Worm (Caenorhabditis elegans): ENCODE results near the gene Y53G8B.1.

Y53G8B.1 gene

ce11 chrIII:3152848-3153247 lies 23.8 kb downstream of the Y53G8B.1 start, which contains the start of gene C44B11.6:
C44B11.6 (plus strand) TSS chrIII:3153148.
- TF ChIP-seq madf-6 (GFP tag; IDR thresholded peaks at IDR 0.05) (no peak), F49E8.2 (tag; optimal IDR thresholded peaks at IDR 0.05; ENCODE audit: insufficient read depth) (no peak), F23B12.7 (tag; optimal IDR thresholded peaks at IDR 0.05; ENCODE audit: insufficient read depth) (no peak), attf-6 (GFP tag; IDR thresholded peaks at IDR 0.05) (no peak), F57C9.4 (tag; optimal IDR thresholded peaks at IDR 0.05) (no peak)

DNA sequence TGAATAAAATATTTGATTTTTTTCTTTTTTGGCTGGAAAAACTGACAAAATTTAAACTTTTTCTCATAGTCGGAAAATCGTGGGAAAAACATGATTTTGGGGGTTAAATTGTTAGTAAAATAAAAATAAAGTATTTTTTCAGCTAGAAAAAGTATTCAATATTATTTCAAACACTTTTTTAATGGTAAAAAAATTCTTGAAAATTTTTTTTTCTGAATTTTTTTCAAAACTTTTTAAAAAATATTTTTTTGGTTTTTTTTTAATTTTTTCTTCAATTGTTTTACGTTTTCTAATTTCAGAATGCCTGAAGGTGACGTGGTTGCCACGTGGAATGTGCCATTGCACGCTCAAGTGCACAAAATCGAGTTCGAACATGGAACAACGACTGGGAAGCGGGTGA lies 25.9 kb downstream of the Y53G8B.1 start, which contains the start of gene C44B11.1:
C44B11.1 (plus strand) TSS at position 301 of the 400 bp plus-strand sequence.
- TF ChIP-seq rec-8 (tag; optimal IDR thresholded peaks at IDR 0.05) = no peak
- TF ChIP-seq ztf-3 (GFP tag; optimal IDR thresholded peaks at IDR 0.05) = no peak
- TF ChIP-seq ztf-22 (GFP tag; optimal IDR thresholded peaks at IDR 0.05) = no peak
- TF ChIP-seq athp-1 (tag; optimal IDR thresholded peaks at IDR 0.05) = no peak
- no peak for TF ChIP-seq hlh-12 (tag; optimal IDR thresholded peaks at IDR 0.05)

- no peak for TF ChIP-seq ceh-100 (GFP tag; IDR thresholded peaks at IDR 0.05)
- TF ChIP-seq Y95B8A.8 (GFP tag; IDR thresholded peaks at IDR 0.05) = no peak
Measured at ce11 chrIII:3160490-3160889, 31.4 kb downstream of the Y53G8B.1 start.

- TF ChIP-seq C17E4.6 (GFP tag; IDR thresholded peaks at IDR 0.05) (no peak), hmg-1.2 (GFP tag; IDR thresholded peaks at IDR 0.05) (peak; percentile 55; the same call in 1 of the 2 replicates), F49E8.2 (tag; optimal IDR thresholded peaks at IDR 0.05; ENCODE audit: insufficient read depth) (no peak), Y67H2A.10 (GFP tag; conservative IDR thresholded peaks at IDR 0.05) (no peak), B0336.3 (GFP tag; IDR thresholded peaks at IDR 0.05) (no peak), fkh-3 (tag; optimal IDR thresholded peaks at IDR 0.05) (no peak), C06A6.2 (GFP tag; conservative IDR thresholded peaks at IDR 0.05) (no peak)
Measured at ce11 chrIII:3161600-3161999, 32.5 kb downstream of the Y53G8B.1 start.

DNA sequence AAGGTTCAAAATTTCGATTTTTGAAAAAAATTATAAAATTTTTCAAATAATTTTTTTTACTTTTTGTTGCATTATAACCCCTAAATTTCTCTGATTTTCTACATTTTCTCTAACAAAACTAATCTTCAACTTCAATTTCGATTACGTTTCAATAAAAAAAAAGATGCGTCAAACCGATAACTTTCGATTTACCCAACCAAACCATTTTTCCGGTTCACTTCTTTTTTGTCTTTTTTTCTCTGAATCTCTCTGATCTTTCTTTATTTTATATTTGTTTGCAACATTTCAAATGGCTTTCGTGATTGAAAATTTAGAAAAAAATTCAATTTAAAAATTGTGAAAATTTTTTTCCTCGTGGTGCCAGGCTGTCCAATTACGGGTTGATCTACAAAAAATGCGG lies 34.4 kb downstream of the Y53G8B.1 start:
- TF ChIP-seq snpc-1.3 (tag; optimal IDR thresholded peaks at IDR 0.05; ENCODE audit: insufficient read depth) (no peak), madf-3 (GFP tag; IDR thresholded peaks at IDR 0.05) (no peak), tlf-1 (GFP tag; optimal IDR thresholded peaks at IDR 0.05) (no peak)

ce11 chrIII:3165309-3165708 lies 36.2 kb downstream of the Y53G8B.1 start, which contains the start of gene R148.5:
R148.5 (plus strand) TSS chrIII:3165639.
- TF ChIP-seq nfyb-1 (GFP tag; IDR thresholded peaks at IDR 0.05) (no peak), bed-2 (GFP tag; IDR thresholded peaks at IDR 0.05) (no peak), let-607 (tag; optimal IDR thresholded peaks at IDR 0.05) (no peak), hlh-26 (GFP tag; conservative IDR thresholded peaks at IDR 0.05) (no peak), B0336.3 (GFP tag; IDR thresholded peaks at IDR 0.05) (no peak), C06A6.2 (GFP tag; conservative IDR thresholded peaks at IDR 0.05) (no peak), K11D2.4 (GFP tag; IDR thresholded peaks at IDR 0.05) (no peak), gei-17 (GFP tag; optimal IDR thresholded peaks at IDR 0.05) (no peak), F23B12.7 (tag; optimal IDR thresholded peaks at IDR 0.05; ENCODE audit: insufficient read depth) (no peak), nhr-90 (tag; optimal IDR thresholded peaks at IDR 0.05) (no peak), bed-1 (GFP tag; IDR thresholded peaks at IDR 0.05) (no peak), ztf-28 (GFP tag; IDR thresholded peaks at IDR 0.05) (no peak)
